Worm (Caenorhabditis elegans) whole organism, L3 larva: ENCODE data around the gene srxa-16.
A peak's percentile ranks its signal among the peaks of the same experiment; 100 is the strongest.

Experiments used
- ZK546.5 ChIP-seq: sonication (generic microtip); optimal IDR thresholded peaks from 2 replicates; lab custom pipeline; 2017; ENCODE audit warnings: missing biosample characterization, missing genetic modification characterization
- aly-2 ChIP-seq: fragments of 150-350 bp; optimal IDR thresholded peaks from 2 replicates; lab custom pipeline; 2014; ENCODE audit warnings: missing biosample characterization, missing genetic modification characterization
- ceh-16 ChIP-seq: sonication (generic microtip); optimal IDR thresholded peaks from 2 replicates; lab custom pipeline; 2017; ENCODE audit warnings: missing biosample characterization, missing genetic modification characterization
- ceh-82 ChIP-seq: fragments of 150-350 bp; optimal IDR thresholded peaks from 2 replicates; lab custom pipeline; 2014; ENCODE audit warnings: missing biosample characterization, missing genetic modification characterization
- ceh-9 ChIP-seq: sonication (generic microtip); optimal IDR thresholded peaks from 2 replicates; lab custom pipeline; 2018; ENCODE audit warnings: missing biosample characterization, missing genetic modification characterization
- daf-12 ChIP-seq: fragments of 150-350 bp; optimal IDR thresholded peaks from 2 replicates; lab custom pipeline; 2014; ENCODE audit warnings: missing biosample characterization, missing genetic modification reagents, missing genetic modification characterization
- egl-27 ChIP-seq: sonication (generic microtip); optimal IDR thresholded peaks from 4 replicates; lab custom pipeline; 2017; ENCODE audit warnings: missing biosample characterization, missing genetic modification reagents, missing genetic modification characterization
- egl-5 ChIP-seq: fragments of 150-350 bp; optimal IDR thresholded peaks from 2 replicates; lab custom pipeline; 2017; ENCODE audit warnings: missing biosample characterization, missing genetic modification reagents, missing genetic modification characterization, inconsistent platforms
- elt-1 ChIP-seq: fragments of 150-350 bp; optimal IDR thresholded peaks from 2 replicates; lab custom pipeline; 2014; ENCODE audit warnings: missing biosample characterization, missing genetic modification characterization
- elt-2 ChIP-seq: sonication (generic microtip); optimal IDR thresholded peaks from 2 replicates; lab custom pipeline; 2016; ENCODE audit warnings: missing genetic modification reagents, mild to moderate bottlenecking, missing genetic modification characterization, missing compliant biosample characterization
- elt-3 ChIP-seq, 3 experiments: fragments of 150-350 bp in 1 of 3; sonication (generic microtip) in 2 of 3; optimal IDR thresholded peaks; 2 replicates in 2 of 3; 4 replicates in 1 of 3; lab custom pipeline; 2014 to 2017; ENCODE audit warnings: missing biosample characterization in 3 of 3, missing genetic modification characterization in 3 of 3
- eor-1 ChIP-seq, 2 experiments: fragments of 150-350 bp; optimal IDR thresholded peaks; 2 replicates each; lab custom pipeline; 2014 to 2018; ENCODE audit warnings: missing biosample characterization in 2 of 2, missing genetic modification characterization in 2 of 2
- fkh-10 ChIP-seq: sonication (generic microtip); optimal IDR thresholded peaks from 2 replicates; lab custom pipeline; 2017; ENCODE audit warnings: missing biosample characterization, missing genetic modification reagents, missing genetic modification characterization
- fkh-2 ChIP-seq: fragments of 150-350 bp; optimal IDR thresholded peaks from 2 replicates; lab custom pipeline; 2014; ENCODE audit warnings: missing biosample characterization, missing genetic modification reagents, missing genetic modification characterization
- fos-1 ChIP-seq: fragments of 150-350 bp; optimal IDR thresholded peaks from 2 replicates; lab custom pipeline; 2014; ENCODE audit warnings: missing biosample characterization, missing genetic modification characterization
- hmg-11 ChIP-seq: sonication (generic microtip); optimal IDR thresholded peaks from 2 replicates; lab custom pipeline; 2016; ENCODE audit warnings: missing genetic modification characterization, missing compliant biosample characterization
- jun-1 ChIP-seq: fragments of 150-350 bp; optimal IDR thresholded peaks from 2 replicates; lab custom pipeline; 2014; ENCODE audit warnings: missing biosample characterization, missing genetic modification reagents, missing genetic modification characterization
- lin-15B ChIP-seq: fragments of 150-350 bp; optimal IDR thresholded peaks from 2 replicates; lab custom pipeline; 2014; ENCODE audit warnings: missing biosample characterization, missing genetic modification characterization
- lsy-12 ChIP-seq: sonication (generic microtip); optimal IDR thresholded peaks from 2 replicates; lab custom pipeline; 2016; ENCODE audit warnings: mild to moderate bottlenecking, missing genetic modification characterization, missing compliant biosample characterization
- mdl-1 ChIP-seq: fragments of 150-350 bp; optimal IDR thresholded peaks from 2 replicates; lab custom pipeline; 2014; ENCODE audit warnings: missing biosample characterization, missing genetic modification characterization
- nfya-1 ChIP-seq: sonication (generic microtip); optimal IDR thresholded peaks from 2 replicates; lab custom pipeline; 2017; ENCODE audit warnings: missing genetic modification characterization, mild to moderate bottlenecking, missing compliant biosample characterization, antibody characterized with exemption, moderate library complexity; ENCODE audit not compliant: insufficient read depth
- nhr-11 ChIP-seq: fragments of 150-350 bp; optimal IDR thresholded peaks from 2 replicates; lab custom pipeline; 2014; ENCODE audit warnings: missing biosample characterization, missing genetic modification characterization
- nhr-23 ChIP-seq: fragments of 150-350 bp; optimal IDR thresholded peaks from 2 replicates; lab custom pipeline; 2014; ENCODE audit warnings: missing biosample characterization, missing genetic modification reagents, missing genetic modification characterization
- nhr-237 ChIP-seq: fragments of 150-350 bp; optimal IDR thresholded peaks from 2 replicates; lab custom pipeline; 2014; ENCODE audit warnings: missing biosample characterization, missing genetic modification characterization
- nhr-25 ChIP-seq: sonication (generic microtip); optimal IDR thresholded peaks from 2 replicates; lab custom pipeline; 2017; ENCODE audit warnings: missing biosample characterization, missing genetic modification characterization
- nhr-28 ChIP-seq: fragments of 150-350 bp; optimal IDR thresholded peaks from 2 replicates; lab custom pipeline; 2014; ENCODE audit warnings: missing biosample characterization, missing genetic modification characterization
- nhr-43 ChIP-seq: sonication (generic microtip); optimal IDR thresholded peaks from 2 replicates; lab custom pipeline; 2016; ENCODE audit warnings: mild to moderate bottlenecking, missing genetic modification characterization, missing compliant biosample characterization; ENCODE audit not compliant: poor library complexity, severe bottlenecking
- nhr-76 ChIP-seq: fragments of 150-350 bp; sonication (generic microtip); optimal IDR thresholded peaks from 5 replicates; lab custom pipeline; 2014; ENCODE audit warnings: missing biosample characterization, missing genetic modification characterization
- nhr-77 ChIP-seq: fragments of 150-350 bp; optimal IDR thresholded peaks from 2 replicates; lab custom pipeline; 2014; ENCODE audit warnings: missing biosample characterization, missing genetic modification characterization
- pha-4 ChIP-seq: fragments of 150-350 bp; optimal IDR thresholded peaks from 2 replicates; lab custom pipeline; 2014; ENCODE audit warnings: missing biosample characterization, missing genetic modification reagents, missing genetic modification characterization
- pqm-1 ChIP-seq: fragments of 150-350 bp; optimal IDR thresholded peaks from 2 replicates; lab custom pipeline; 2017; ENCODE audit warnings: missing biosample characterization, missing genetic modification characterization, inconsistent platforms
- sea-2 ChIP-seq: fragments of 150-350 bp; sonication (generic microtip); optimal IDR thresholded peaks from 4 replicates; lab custom pipeline; 2014; ENCODE audit warnings: missing biosample characterization, missing genetic modification reagents, missing genetic modification characterization
- unc-62 ChIP-seq: fragments of 150-350 bp; sonication (generic microtip); optimal IDR thresholded peaks from 4 replicates; lab custom pipeline; 2014; ENCODE audit warnings: missing biosample characterization, missing genetic modification reagents, missing genetic modification characterization
- zag-1 ChIP-seq: fragments of 150-350 bp; optimal IDR thresholded peaks from 2 replicates; lab custom pipeline; 2014; ENCODE audit warnings: missing biosample characterization, missing genetic modification characterization
- ztf-11 ChIP-seq: fragments of 150-350 bp; optimal IDR thresholded peaks from 2 replicates; lab custom pipeline; 2014; ENCODE audit warnings: missing biosample characterization, missing genetic modification characterization
- ztf-4 ChIP-seq: fragments of 150-350 bp; optimal IDR thresholded peaks from 2 replicates; lab custom pipeline; 2014; ENCODE audit warnings: missing biosample characterization, missing genetic modification characterization

The srxa-16 gene

ce11 chrV:16103594-16103993 lies 10.5 kb downstream of the srxa-16 start, which contains the start of gene argk-1:
argk-1 (plus strand) TSS chrV:16103894.
- TF ChIP-seq nhr-77 (tag; lab: Kevin White, UChicago) = no peak
- no peak for TF ChIP-seq egl-5 (tag; lab: Kevin White, UChicago)
- TF ChIP-seq nhr-237 (tag; lab: Kevin White, UChicago) = no peak
- no peak for TF ChIP-seq aly-2 (tag; lab: Kevin White, UChicago)
- TF ChIP-seq nfya-1 (tag; lab: Kevin White, UChicago) = no peak
- no peak for TF ChIP-seq jun-1 (tag; lab: Kevin White, UChicago)
- no peak for TF ChIP-seq fkh-2 (tag; lab: Kevin White, UChicago)
- TF ChIP-seq ZK546.5 (tag; lab: Kevin White, UChicago) = no peak
- no peak for TF ChIP-seq fkh-10
- no peak for TF ChIP-seq eor-1 (tag; optimal IDR thresholded peaks at IDR 0.05; lab: Kevin White, UChicago)
- TF ChIP-seq unc-62 = no peak
- no peak for TF ChIP-seq ztf-11 (tag; lab: Kevin White, UChicago)
- no peak for TF ChIP-seq hmg-11
- no peak for TF ChIP-seq nhr-28
- TF ChIP-seq pha-4 (tag; lab: Kevin White, UChicago) = no peak
- TF ChIP-seq, all 47 proteins: peak for 0

- TF ChIP-seq aly-2 (tag; lab: Kevin White, UChicago) (no peak), elt-3 (tag; optimal IDR thresholded peaks at IDR 0.05; lab: Kevin White, UChicago) (peak in 1 of 3 experiments; percentile 72), sea-2 (GFP tag; lab: Kevin White, UChicago) (no peak), elt-1 (tag; lab: Kevin White, UChicago) (peak; percentile 59), nhr-23 (tag; lab: Kevin White, UChicago) (no peak), nhr-28 (no peak), elt-2 (tag; lab: Kevin White, UChicago) (peak; percentile 60), ceh-82 (tag; lab: Kevin White, UChicago) (no peak), pqm-1 (peak; percentile 73), lin-15B (tag; lab: Kevin White, UChicago) (no peak)
These were observed 13.9 kb downstream of the srxa-16 start, which contains the start of gene cth-1 for ce11 chrV:16100103-16100730. cth-1 (plus strand) TSS chrV:16100680.

- TF ChIP-seq ztf-11 (tag; lab: Kevin White, UChicago) (no peak), pqm-1 (peak; percentile 2), mdl-1 (no peak), nhr-11 (no peak)
These were observed 14.7 kb downstream of the srxa-16 start, which contains the start of gene str-7 for ce11 chrV:16099441-16099840. str-7 (minus strand) TSS chrV:16099541.

- TF ChIP-seq egl-27 (tag; lab: Kevin White, UChicago) (no peak), elt-2 (tag; lab: Kevin White, UChicago) (peak; percentile 12), pqm-1 (peak; percentile 19)
These were observed 19.3 kb downstream of the srxa-16 start for ce11 chrV:16094862-16095261.

ce11 chrV:16094284-16094683 lies 19.9 kb downstream of the srxa-16 start, which contains the start of gene F22B8.7:
F22B8.7 (plus strand) TSS chrV:16094584.
- TF ChIP-seq nhr-76 (tag; lab: Kevin White, UChicago) (no peak), ztf-4 (no peak), nhr-25 (tag; lab: Kevin White, UChicago) (no peak), fos-1 (tag; lab: Kevin White, UChicago) (no peak), nhr-237 (tag; lab: Kevin White, UChicago) (no peak), mdl-1 (no peak), daf-12 (tag; lab: Kevin White, UChicago) (no peak)

ce11 chrV:16090685-16091084 lies 23.5 kb downstream of the srxa-16 start, which contains the start of gene F22B8.3:
F22B8.3 (plus strand) TSS chrV:16090985.
- TF ChIP-seq ceh-9 = no peak
- TF ChIP-seq ceh-16 (tag; lab: Kevin White, UChicago) = no peak
- no peak for TF ChIP-seq nhr-237 (tag; lab: Kevin White, UChicago)
- no peak for TF ChIP-seq fkh-10
- TF ChIP-seq nhr-43 (tag; lab: Kevin White, UChicago) = no peak
- no peak for TF ChIP-seq lsy-12
- no peak for TF ChIP-seq elt-3 (tag; optimal IDR thresholded peaks at IDR 0.05; lab: Kevin White, UChicago)
- no peak for TF ChIP-seq ceh-82 (tag; lab: Kevin White, UChicago)
- no peak for TF ChIP-seq zag-1 (tag; lab: Kevin White, UChicago)
- TF ChIP-seq, all 47 proteins: peak for 0
